Worm (Caenorhabditis elegans) whole organism, young adult: ENCODE results near the gene C08H9.18.

Source experiments
- F10E7.11 ChIP-seq: sonication (generic microtip); optimal IDR thresholded peaks from 2 replicates; lab custom pipeline; 2017; ENCODE audit warnings: mild to moderate bottlenecking, missing genetic modification characterization, moderate library complexity, missing compliant biosample characterization
- F23B12.7 ChIP-seq: sonication (generic microtip); optimal IDR thresholded peaks from 2 replicates; lab custom pipeline; 2017; ENCODE audit warnings: missing genetic modification characterization, mild to moderate bottlenecking, missing compliant biosample characterization, antibody characterized with exemption, moderate library complexity; ENCODE audit not compliant: insufficient read depth
- F57A8.1 ChIP-seq: fragments of 200-800 bp; sonication (Bioruptor generic); optimal IDR thresholded peaks from 2 replicates; lab custom pipeline; 2018; ENCODE audit warnings: mild to moderate bottlenecking, missing genetic modification characterization, moderate library complexity, missing compliant biosample characterization
- ZK185.1 ChIP-seq: sonication (generic microtip); optimal IDR thresholded peaks from 2 replicates; lab custom pipeline; 2016; ENCODE audit warnings: mild to moderate bottlenecking, missing genetic modification characterization, missing compliant biosample characterization; ENCODE audit not compliant: poor library complexity, severe bottlenecking
- ama-1 ChIP-seq, 3 experiments: fragments of 150-350 bp in 1 of 3; sonication (generic microtip) in 2 of 3; optimal IDR thresholded peaks; 2 replicates each; lab custom pipeline; 2014 to 2018; ENCODE audit warnings: missing biosample characterization in 2 of 3, missing genetic modification characterization in 2 of 3, missing genetic modification reagents in 2 of 3
- attf-3 ChIP-seq: fragments of 200-800 bp; sonication (Bioruptor generic); conservative IDR thresholded peaks from 2 replicates; pipeline ENCODE4 v1.3.6; 2022; ENCODE audit warnings: missing genetic modification reagents, missing genetic modification characterization, missing compliant biosample characterization
- attf-5 ChIP-seq: fragments of 200-800 bp; sonication (Bioruptor generic); optimal IDR thresholded peaks from 2 replicates; lab custom pipeline; 2018; ENCODE audit warnings: mild to moderate bottlenecking, missing genetic modification characterization, missing compliant biosample characterization
- dpl-1 ChIP-seq: fragments of 150-350 bp; optimal IDR thresholded peaks from 2 replicates; lab custom pipeline; 2014; ENCODE audit warnings: missing biosample characterization, missing genetic modification reagents, missing genetic modification characterization
- him-1 ChIP-seq: sonication (generic microtip); optimal IDR thresholded peaks from 2 replicates; lab custom pipeline; 2016; ENCODE audit warnings: missing genotype, missing genetic modification reagents, missing genetic modification characterization, missing compliant biosample characterization
- lir-1 ChIP-seq: fragments of 200-800 bp; sonication (Bioruptor generic); conservative IDR thresholded peaks from 2 replicates; pipeline ENCODE4 v1.3.6; 2022; ENCODE audit warnings: missing genetic modification reagents, missing genetic modification characterization, missing compliant biosample characterization
- nhr-179 ChIP-seq: sonication (generic microtip); optimal IDR thresholded peaks from 2 replicates; lab custom pipeline; 2016; ENCODE audit warnings: mild to moderate bottlenecking, missing genetic modification characterization, missing compliant biosample characterization
- pbrm-1 ChIP-seq: fragments of 200-800 bp; sonication (Bioruptor generic); IDR thresholded peaks from 2 replicates; pipeline ENCODE4 v1.3.6; 2022; ENCODE audit warnings: missing genetic modification reagents, missing genetic modification characterization, missing compliant biosample characterization
- snpc-1.3 ChIP-seq: sonication (generic microtip); optimal IDR thresholded peaks from 2 replicates; lab custom pipeline; 2017; ENCODE audit warnings: missing genetic modification characterization, mild to moderate bottlenecking, missing compliant biosample characterization, antibody characterized with exemption, moderate library complexity, missing genotype, missing genetic modification reagents; ENCODE audit not compliant: insufficient read depth
- unc-62 ChIP-seq: fragments of 150-350 bp; optimal IDR thresholded peaks from 2 replicates; lab custom pipeline; 2014; ENCODE audit warnings: missing biosample characterization, missing genetic modification reagents, missing genetic modification characterization

DNA sequence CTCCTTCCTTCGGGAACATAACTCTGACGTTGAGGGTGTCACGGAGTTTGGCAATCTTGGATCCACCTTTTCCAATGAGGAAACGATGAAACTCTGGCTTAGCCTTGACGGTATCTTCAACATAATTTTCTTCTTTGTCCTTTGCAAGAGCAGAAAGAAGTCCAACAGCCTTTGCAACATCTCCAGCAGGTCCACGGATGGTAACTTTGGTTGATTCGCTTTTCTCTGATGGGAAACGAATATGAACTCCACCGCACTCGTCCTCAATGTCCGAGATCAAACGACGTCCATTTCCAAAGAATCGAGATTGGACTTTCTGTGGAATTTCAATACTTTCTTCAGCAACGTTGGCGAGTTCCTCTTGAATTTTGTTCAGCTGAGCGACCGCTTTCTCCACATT, 26.5 kb upstream of the C08H9.18 start:
- TF ChIP-seq F10E7.11 (tag; lab: Kevin White, UChicago) (no peak), attf-5 (GFP tag; lab: Kevin White, UChicago) (no peak), him-1 (tag; lab: Kevin White, UChicago) (no peak), F23B12.7 (tag; lab: Kevin White, UChicago) (no peak), ama-1 (optimal IDR thresholded peaks at IDR 0.05; lab: Kevin White, UChicago) (no peak), ama-1 (GFP tag; optimal IDR thresholded peaks at IDR 0.05; lab: Kevin White, UChicago) (no peak), ZK185.1 (tag; lab: Kevin White, UChicago) (no peak), snpc-1.3 (tag; lab: Kevin White, UChicago) (no peak), pbrm-1 (GFP tag; lab: Robert Waterston, UW) (no peak), lir-1 (GFP tag; lab: Robert Waterston, UW) (no peak), unc-62 (GFP tag; lab: Kevin White, UChicago) (no peak), attf-3 (GFP tag; lab: Robert Waterston, UW) (no peak), dpl-1 (GFP tag; lab: Kevin White, UChicago) (no peak), nhr-179 (tag; lab: Kevin White, UChicago) (no peak), F57A8.1 (GFP tag; lab: Kevin White, UChicago) (no peak)
